Worm (Caenorhabditis elegans) whole organism, young adult: ENCODE results near the gene rpl-22.

Experiments
- B0035.1 ChIP-seq: sonication (generic microtip); optimal IDR thresholded peaks from 2 replicates; lab custom pipeline; 2016; ENCODE audit warnings: missing genetic modification characterization, mild to moderate bottlenecking, missing compliant biosample characterization, missing genotype, missing genetic modification reagents
- C06A6.2 ChIP-seq: fragments of 200-800 bp; sonication (Bioruptor generic); conservative IDR thresholded peaks from 2 replicates; pipeline ENCODE4 v1.3.6; 2022; ENCODE audit warnings: missing genetic modification characterization, missing compliant biosample characterization
- D2030.7 ChIP-seq: fragments of 200-800 bp; sonication (Bioruptor generic); IDR thresholded peaks from 2 replicates; pipeline ENCODE4 v1.3.6; 2022; ENCODE audit warnings: missing genetic modification reagents, missing genetic modification characterization, missing compliant biosample characterization
- F22D6.2 ChIP-seq: sonication (generic microtip); optimal IDR thresholded peaks from 2 replicates; lab custom pipeline; 2016; ENCODE audit warnings: mild to moderate bottlenecking, missing genetic modification characterization, missing compliant biosample characterization
- F23B12.7 ChIP-seq: sonication (generic microtip); optimal IDR thresholded peaks from 2 replicates; lab custom pipeline; 2017; ENCODE audit warnings: missing genetic modification characterization, mild to moderate bottlenecking, missing compliant biosample characterization, antibody characterized with exemption, moderate library complexity; ENCODE audit not compliant: insufficient read depth
- F37B4.10 ChIP-seq: fragments of 200-800 bp; sonication (Bioruptor generic); IDR thresholded peaks from 2 replicates; pipeline ENCODE4 v1.3.6; 2022; ENCODE audit warnings: missing genetic modification characterization, missing compliant biosample characterization
- K12H6.12 ChIP-seq: fragments of 200-800 bp; sonication (Bioruptor generic); optimal IDR thresholded peaks from 2 replicates; lab custom pipeline; 2018; ENCODE audit warnings: mild to moderate bottlenecking, missing genetic modification characterization, missing compliant biosample characterization
- T26A5.8 ChIP-seq: sonication (generic microtip); optimal IDR thresholded peaks from 2 replicates; lab custom pipeline; 2016; ENCODE audit warnings: missing genetic modification characterization, missing compliant biosample characterization
- Y53F4B.3 ChIP-seq: fragments of 200-800 bp; sonication (Bioruptor generic); IDR thresholded peaks from 2 replicates; pipeline ENCODE4 v1.3.6; 2022; ENCODE audit warnings: missing genetic modification reagents, missing genetic modification characterization, missing compliant biosample characterization
- Y53G8AR.9 ChIP-seq: fragments of 200-800 bp; sonication (Bioruptor generic); conservative IDR thresholded peaks from 2 replicates; pipeline ENCODE4 v1.3.6; 2022; ENCODE audit warnings: missing genetic modification reagents, missing genetic modification characterization, missing compliant biosample characterization
- Y56A3A.18 ChIP-seq: fragments of 200-800 bp; sonication (Bioruptor generic); IDR thresholded peaks from 2 replicates; pipeline ENCODE4 v1.3.6; 2022; ENCODE audit warnings: missing genetic modification reagents, missing genetic modification characterization, missing compliant biosample characterization
- Y67H2A.10 ChIP-seq: fragments of 200-800 bp; sonication (Bioruptor generic); conservative IDR thresholded peaks from 2 replicates; pipeline ENCODE4 v1.3.6; 2022; ENCODE audit warnings: missing genetic modification reagents, missing genetic modification characterization, missing compliant biosample characterization
- Y95B8A.8 ChIP-seq: fragments of 200-800 bp; sonication (Bioruptor generic); IDR thresholded peaks from 2 replicates; pipeline ENCODE4 v1.3.6; 2022; ENCODE audit warnings: missing genetic modification reagents, missing genetic modification characterization, missing compliant biosample characterization
- ZK185.1 ChIP-seq: sonication (generic microtip); optimal IDR thresholded peaks from 2 replicates; lab custom pipeline; 2016; ENCODE audit warnings: mild to moderate bottlenecking, missing genetic modification characterization, missing compliant biosample characterization; ENCODE audit not compliant: poor library complexity, severe bottlenecking
- ama-1 ChIP-seq, 3 experiments: fragments of 150-350 bp in 1 of 3; sonication (generic microtip) in 2 of 3; optimal IDR thresholded peaks; 2 replicates each; lab custom pipeline; 2014 to 2018; ENCODE audit warnings: missing biosample characterization in 2 of 3, missing genetic modification characterization in 2 of 3, missing genetic modification reagents in 2 of 3
- aptf-2 ChIP-seq: fragments of 200-800 bp; sonication (Bioruptor generic); conservative IDR thresholded peaks from 2 replicates; pipeline ENCODE4 v1.3.6; 2022; ENCODE audit warnings: missing genetic modification reagents, missing genetic modification characterization, missing compliant biosample characterization
- atf-7 ChIP-seq: sonication (generic microtip); optimal IDR thresholded peaks from 2 replicates; lab custom pipeline; 2017; ENCODE audit warnings: mild to moderate bottlenecking, missing genetic modification characterization, missing compliant biosample characterization
- athp-1 ChIP-seq: sonication (generic microtip); optimal IDR thresholded peaks from 2 replicates; lab custom pipeline; 2017; ENCODE audit warnings: mild to moderate bottlenecking, missing genetic modification characterization, missing compliant biosample characterization
- attf-3 ChIP-seq: fragments of 200-800 bp; sonication (Bioruptor generic); conservative IDR thresholded peaks from 2 replicates; pipeline ENCODE4 v1.3.6; 2022; ENCODE audit warnings: missing genetic modification reagents, missing genetic modification characterization, missing compliant biosample characterization
- cebp-1 ChIP-seq, 2 experiments: fragments of 200-800 bp in 1 of 2; sonication (Bioruptor generic) in 1 of 2; sonication (generic microtip) in 1 of 2; IDR thresholded peaks in 1 of 2; optimal IDR thresholded peaks in 1 of 2; 2 replicates each; pipeline versions ENCODE4 v1.3.6 to Lab custom; 2017 to 2022; ENCODE audit warnings: missing compliant biosample characterization in 2 of 2, missing genetic modification characterization in 2 of 2, mild to moderate bottlenecking in 1 of 2, missing genetic modification reagents in 1 of 2, moderate library complexity in 1 of 2
- ceh-79 ChIP-seq: sonication (generic microtip); optimal IDR thresholded peaks from 2 replicates; lab custom pipeline; 2017; ENCODE audit warnings: mild to moderate bottlenecking, missing genetic modification characterization, missing compliant biosample characterization
- efl-1 ChIP-seq: fragments of 150-350 bp; optimal IDR thresholded peaks from 2 replicates; lab custom pipeline; 2014; ENCODE audit warnings: missing biosample characterization, missing genetic modification reagents, missing genetic modification characterization
- egl-44 ChIP-seq: fragments of 200-800 bp; sonication (Bioruptor generic); IDR thresholded peaks from 2 replicates; pipeline ENCODE4 v1.3.6; 2022; ENCODE audit warnings: missing genetic modification reagents, missing genetic modification characterization, missing compliant biosample characterization
- fkh-3 ChIP-seq: sonication (generic microtip); optimal IDR thresholded peaks from 2 replicates; lab custom pipeline; 2016; ENCODE audit warnings: mild to moderate bottlenecking, missing genetic modification characterization, missing compliant biosample characterization
- hlh-12 ChIP-seq: sonication (generic microtip); optimal IDR thresholded peaks from 2 replicates; lab custom pipeline; 2016; ENCODE audit warnings: missing genetic modification characterization, missing compliant biosample characterization
- hmg-1.2 ChIP-seq: fragments of 200-800 bp; sonication (Bioruptor generic); IDR thresholded peaks from 2 replicates; pipeline ENCODE4 v1.3.6; 2022; ENCODE audit warnings: missing genetic modification reagents, missing genetic modification characterization, missing compliant biosample characterization
- hsf-1 ChIP-seq: fragments of 200-800 bp; sonication (Bioruptor generic); IDR thresholded peaks from 2 replicates; pipeline ENCODE4 v1.3.6; 2022; ENCODE audit warnings: missing genetic modification reagents, missing genetic modification characterization, missing compliant biosample characterization
- lin-26 ChIP-seq: fragments of 200-800 bp; sonication (Bioruptor generic); IDR thresholded peaks from 2 replicates; pipeline ENCODE4 v1.3.6; 2022; ENCODE audit warnings: missing genetic modification reagents, missing genetic modification characterization, missing compliant biosample characterization
- lin-35 ChIP-seq, 3 experiments: fragments of 150-350 bp in 2 of 3; sonication (generic microtip) in 1 of 3; optimal IDR thresholded peaks; 2 replicates each; lab custom pipeline; 2014 to 2018; ENCODE audit warnings: missing biosample characterization in 3 of 3, missing genetic modification characterization in 3 of 3, missing genetic modification reagents in 3 of 3
- lin-40 ChIP-seq: sonication (generic microtip); optimal IDR thresholded peaks from 2 replicates; lab custom pipeline; 2016; ENCODE audit warnings: missing genetic modification characterization, mild to moderate bottlenecking, missing compliant biosample characterization, missing genotype, missing genetic modification reagents
- lir-1 ChIP-seq: fragments of 200-800 bp; sonication (Bioruptor generic); conservative IDR thresholded peaks from 2 replicates; pipeline ENCODE4 v1.3.6; 2022; ENCODE audit warnings: missing genetic modification reagents, missing genetic modification characterization, missing compliant biosample characterization
- lsy-27 ChIP-seq: sonication (generic microtip); optimal IDR thresholded peaks from 2 replicates; lab custom pipeline; 2017; ENCODE audit warnings: missing genetic modification characterization, mild to moderate bottlenecking, missing compliant biosample characterization, antibody characterized with exemption, missing genotype, borderline replicate concordance; ENCODE audit not compliant: insufficient read depth
- madf-10 ChIP-seq: sonication (generic microtip); optimal IDR thresholded peaks from 2 replicates; lab custom pipeline; 2016; ENCODE audit warnings: mild to moderate bottlenecking, missing genetic modification characterization, missing compliant biosample characterization
- madf-3 ChIP-seq: fragments of 200-800 bp; sonication (Bioruptor generic); IDR thresholded peaks from 2 replicates; pipeline ENCODE4 v1.3.6; 2022; ENCODE audit warnings: missing genetic modification reagents, missing genetic modification characterization, missing compliant biosample characterization
- mcd-1 ChIP-seq: fragments of 200-800 bp; sonication (Bioruptor generic); IDR thresholded peaks from 2 replicates; pipeline ENCODE4 v1.3.6; 2022; ENCODE audit warnings: missing genetic modification reagents, missing genetic modification characterization, missing compliant biosample characterization
- nfya-1 ChIP-seq: sonication (generic microtip); optimal IDR thresholded peaks from 2 replicates; lab custom pipeline; 2017; ENCODE audit warnings: antibody characterized with exemption, missing compliant biosample characterization, missing genetic modification characterization, borderline replicate concordance; ENCODE audit not compliant: insufficient read depth
- nhr-120 ChIP-seq: fragments of 200-800 bp; sonication (Bioruptor generic); IDR thresholded peaks from 2 replicates; pipeline ENCODE4 v1.3.6; 2022; ENCODE audit warnings: missing genetic modification characterization, missing compliant biosample characterization
- nhr-80 ChIP-seq: sonication (generic microtip); optimal IDR thresholded peaks from 2 replicates; lab custom pipeline; 2016; ENCODE audit warnings: missing genetic modification characterization, missing compliant biosample characterization
- pha-4 ChIP-seq: fragments of 150-350 bp; sonication (generic microtip); optimal IDR thresholded peaks from 2 replicates; lab custom pipeline; 2014; ENCODE audit warnings: missing biosample characterization, missing genetic modification reagents, missing genetic modification characterization
- repo-1 ChIP-seq: sonication (generic microtip); optimal IDR thresholded peaks from 2 replicates; lab custom pipeline; 2017; ENCODE audit warnings: mild to moderate bottlenecking, missing genetic modification characterization, missing compliant biosample characterization
- sdz-38 ChIP-seq: sonication (generic microtip); optimal IDR thresholded peaks from 2 replicates; lab custom pipeline; 2016; ENCODE audit warnings: missing genotype, missing genetic modification characterization, missing compliant biosample characterization
- sea-2 ChIP-seq: fragments of 200-800 bp; sonication (Bioruptor generic); IDR thresholded peaks from 2 replicates; pipeline ENCODE4 v1.3.6; 2022; ENCODE audit warnings: missing genetic modification characterization, missing compliant biosample characterization
- tbp1 ChIP-seq: fragments of 200-800 bp; sonication (Bioruptor generic); optimal IDR thresholded peaks from 2 replicates; lab custom pipeline; 2018; ENCODE audit warnings: mild to moderate bottlenecking, missing genetic modification characterization, missing compliant biosample characterization
- unc-62 ChIP-seq: fragments of 150-350 bp; optimal IDR thresholded peaks from 2 replicates; lab custom pipeline; 2014; ENCODE audit warnings: missing biosample characterization, missing genetic modification reagents, missing genetic modification characterization
- ztf-25 ChIP-seq: fragments of 200-800 bp; sonication (Bioruptor generic); IDR thresholded peaks from 2 replicates; pipeline ENCODE4 v1.3.6; 2022; ENCODE audit warnings: missing genetic modification reagents, missing genetic modification characterization, missing compliant biosample characterization
- ztf-26 ChIP-seq: sonication (generic microtip); optimal IDR thresholded peaks from 2 replicates; lab custom pipeline; 2017; ENCODE audit warnings: missing genetic modification characterization, missing compliant biosample characterization
- ztf-3 ChIP-seq: fragments of 200-800 bp; sonication (Bioruptor generic); optimal IDR thresholded peaks from 2 replicates; lab custom pipeline; 2018; ENCODE audit warnings: mild to moderate bottlenecking, missing genetic modification characterization, missing compliant biosample characterization

The rpl-22 gene

DNA sequence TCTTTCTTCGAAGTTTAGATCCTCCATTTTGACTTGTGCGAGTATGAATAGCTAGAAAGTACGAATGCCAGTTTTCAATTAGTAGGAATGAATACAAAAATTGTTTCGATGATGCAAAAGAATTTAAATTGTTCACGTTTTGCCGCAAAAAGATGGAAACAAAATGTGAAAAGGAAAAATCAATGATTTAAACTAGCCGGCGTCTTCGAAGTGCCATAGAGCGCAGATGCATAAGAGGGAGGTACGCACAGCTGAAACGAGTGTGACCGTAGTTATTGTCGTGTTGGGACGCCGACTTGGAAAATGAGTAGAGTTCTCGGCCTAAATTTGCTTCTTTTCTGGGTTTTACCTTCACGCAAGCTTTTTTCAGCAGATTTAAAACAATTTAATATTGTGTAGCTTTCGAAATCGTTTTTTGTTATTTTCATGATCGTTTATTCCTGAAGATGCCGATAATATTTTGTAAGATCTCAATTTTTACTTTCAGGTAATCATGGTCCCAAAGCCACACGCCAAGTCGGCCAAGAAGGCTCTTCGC, at the start of gene rpl-22, which contains the start of gene ify-1 (continued):
- no peak for TF ChIP-seq cebp-1 (GFP tag; IDR thresholded peaks at IDR 0.05; lab: Robert Waterston, UW)
- peak; percentile 76 for TF ChIP-seq cebp-1 (tag; optimal IDR thresholded peaks at IDR 0.05; lab: Kevin White, UChicago)
- TF ChIP-seq ZK185.1 (tag; lab: Kevin White, UChicago) = peak; percentile 90
- TF ChIP-seq madf-3 (GFP tag; lab: Robert Waterston, UW) = peak; percentile 77; the same call in 1 of the 2 replicates
- no peak for TF ChIP-seq fkh-3 (tag; lab: Kevin White, UChicago)
- no peak for TF ChIP-seq ama-1 (optimal IDR thresholded peaks at IDR 0.05; lab: Kevin White, UChicago)
- TF ChIP-seq ama-1 (GFP tag; optimal IDR thresholded peaks at IDR 0.05; lab: Kevin White, UChicago) = no peak
- no peak for TF ChIP-seq Y67H2A.10 (GFP tag; lab: Robert Waterston, UW)
- no peak for TF ChIP-seq repo-1 (tag; lab: Kevin White, UChicago)
- TF ChIP-seq ztf-25 (GFP tag; lab: Robert Waterston, UW) = no peak
- no peak for TF ChIP-seq F37B4.10 (GFP tag; lab: Robert Waterston, UW)
- TF ChIP-seq ztf-26 = peak; percentile 26
- peak; percentile 79 for TF ChIP-seq lin-40 (tag; lab: Kevin White, UChicago)
- peak; percentile 73 for TF ChIP-seq tbp1 (GFP tag; lab: Kevin White, UChicago)
- no peak for TF ChIP-seq nfya-1 (tag; lab: Kevin White, UChicago)
- TF ChIP-seq F22D6.2 (tag; lab: Kevin White, UChicago) = no peak
- TF ChIP-seq aptf-2 (GFP tag; lab: Robert Waterston, UW) = no peak
- peak; percentile 80 for TF ChIP-seq efl-1 (GFP tag; lab: Kevin White, UChicago)
- no peak for TF ChIP-seq hlh-12 (tag; lab: Kevin White, UChicago)
- TF ChIP-seq sea-2 (GFP tag; lab: Robert Waterston, UW) = no peak
- TF ChIP-seq lir-1 (GFP tag; lab: Robert Waterston, UW) = peak; percentile 39; the same call in 1 of the 2 replicates
- TF ChIP-seq atf-7 (tag; lab: Kevin White, UChicago) = no peak
- no peak for TF ChIP-seq unc-62 (GFP tag; lab: Kevin White, UChicago)
- TF ChIP-seq C06A6.2 (GFP tag; lab: Robert Waterston, UW) = no peak
- peak; percentile 83 for TF ChIP-seq D2030.7 (GFP tag; lab: Robert Waterston, UW)
- TF ChIP-seq T26A5.8 (tag; lab: Kevin White, UChicago) = no peak
- peak; percentile 52; the same call in 1 of the 2 replicates for TF ChIP-seq Y53G8AR.9 (GFP tag; lab: Robert Waterston, UW)
- no peak for TF ChIP-seq egl-44 (GFP tag; lab: Robert Waterston, UW)
- TF ChIP-seq B0035.1 (tag; lab: Kevin White, UChicago) = no peak
- no peak for TF ChIP-seq nhr-120 (GFP tag; lab: Robert Waterston, UW)
- TF ChIP-seq pha-4 (tag; lab: Kevin White, UChicago) = peak; percentile 54
- no peak for TF ChIP-seq ceh-79 (tag; lab: Kevin White, UChicago)
- no peak for TF ChIP-seq lsy-27 (tag; lab: Kevin White, UChicago)
- peak; percentile 65 for TF ChIP-seq attf-3 (GFP tag; lab: Robert Waterston, UW)
- peak; percentile 56 for TF ChIP-seq madf-10 (tag; lab: Kevin White, UChicago)
- TF ChIP-seq hmg-1.2 (GFP tag; lab: Robert Waterston, UW) = peak; percentile 71
- TF ChIP-seq lin-35 (GFP tag; optimal IDR thresholded peaks at IDR 0.05; lab: Kevin White, UChicago) = peak; percentile 8 to 91 (median 70)
- no peak; the same call in 1 of the 2 replicates for TF ChIP-seq lin-26 (GFP tag; lab: Robert Waterston, UW)
- TF ChIP-seq sdz-38 (tag; lab: Kevin White, UChicago) = no peak
- TF ChIP-seq K12H6.12 = peak; percentile 56
- TF ChIP-seq Y56A3A.18 (GFP tag; lab: Robert Waterston, UW) = peak; percentile 67; the same call in 1 of the 2 replicates
- no peak for TF ChIP-seq Y53F4B.3 (GFP tag; lab: Robert Waterston, UW)
- peak; percentile 72 for TF ChIP-seq hsf-1 (GFP tag; lab: Robert Waterston, UW)
- peak; percentile 98 for TF ChIP-seq mcd-1
- 0 out of 2 replicates have a peak, but pooled peaks have one; percentile 54 for TF ChIP-seq Y95B8A.8 (GFP tag; lab: Robert Waterston, UW)
- TF ChIP-seq nhr-80 (tag; lab: Kevin White, UChicago) = peak; percentile 36
- TF ChIP-seq F23B12.7 (tag; lab: Kevin White, UChicago) = peak; percentile 79
- TF ChIP-seq athp-1 = peak; percentile 73
- no peak for TF ChIP-seq ztf-3
